Fruit fly (Drosophila melanogaster): ENCODE measurements around the gene CG17202.

The CG17202 gene

DNA sequence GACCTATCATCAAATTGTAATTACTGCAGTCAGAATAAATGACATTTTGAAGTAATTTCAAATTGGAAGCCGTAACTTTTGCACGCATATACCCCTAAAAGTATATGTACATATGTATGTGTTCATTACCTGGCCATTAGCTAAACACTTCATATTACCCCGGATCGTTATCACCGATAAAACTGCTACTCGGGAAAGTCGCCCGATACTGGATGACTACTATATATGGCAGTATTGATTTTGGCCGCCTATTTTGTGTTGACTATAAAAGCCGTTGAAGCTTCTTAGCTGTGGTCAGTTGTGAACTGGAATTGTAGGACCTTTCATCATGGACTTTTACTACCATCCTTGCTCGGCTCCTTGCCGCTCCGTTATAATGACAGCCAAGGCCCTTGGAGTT, 42.9 kb upstream of the CG17202 start, which contains the start of gene GstD8:
GstD8 (plus strand) TSS at position 301 of the 400 bp plus-strand sequence.
- no peak for TF ChIP-seq cyc (GFP tag; optimal IDR thresholded peaks at IDR 0.05)
- TF ChIP-seq CG10669 (GFP tag; optimal IDR thresholded peaks at IDR 0.05), result no peak
- TF ChIP-seq Sox15 (GFP tag; optimal IDR thresholded peaks at IDR 0.05), result no peak
- TF ChIP-seq pdm3 (GFP tag; optimal IDR thresholded peaks at IDR 0.05), result no peak
- TF ChIP-seq CG3032 (tag; optimal IDR thresholded peaks at IDR 0.05), result no peak
- no peak for TF ChIP-seq CG7368 (GFP tag; optimal IDR thresholded peaks at IDR 0.05)
- TF ChIP-seq vri (GFP tag; optimal IDR thresholded peaks at IDR 0.05), result no peak
- no peak for TF ChIP-seq CG8319 (GFP tag; optimal IDR thresholded peaks at IDR 0.05)
- no peak for TF ChIP-seq CG10631 (GFP tag; optimal IDR thresholded peaks at IDR 0.05)
- TF ChIP-seq svp (GFP tag), result no peak
- TF ChIP-seq CG8632 (GFP tag; optimal IDR thresholded peaks at IDR 0.05), result no peak
- no peak for TF ChIP-seq net (GFP tag; optimal IDR thresholded peaks at IDR 0.05)
- TF ChIP-seq CG34406 (GFP tag; optimal IDR thresholded peaks at IDR 0.05), result no peak
- no peak for TF ChIP-seq CG4318 (GFP tag; optimal IDR thresholded peaks at IDR 0.05)
- TF ChIP-seq Ets21C (GFP tag; optimal IDR thresholded peaks at IDR 0.05), result no peak
- no peak for TF ChIP-seq ss (GFP tag; optimal IDR thresholded peaks at IDR 0.05)
- no peak for TF ChIP-seq CG8119 (GFP tag; IDR thresholded peaks at IDR 0.05)
- no peak for TF ChIP-seq dac (GFP tag; optimal IDR thresholded peaks at IDR 0.05)

DNA sequence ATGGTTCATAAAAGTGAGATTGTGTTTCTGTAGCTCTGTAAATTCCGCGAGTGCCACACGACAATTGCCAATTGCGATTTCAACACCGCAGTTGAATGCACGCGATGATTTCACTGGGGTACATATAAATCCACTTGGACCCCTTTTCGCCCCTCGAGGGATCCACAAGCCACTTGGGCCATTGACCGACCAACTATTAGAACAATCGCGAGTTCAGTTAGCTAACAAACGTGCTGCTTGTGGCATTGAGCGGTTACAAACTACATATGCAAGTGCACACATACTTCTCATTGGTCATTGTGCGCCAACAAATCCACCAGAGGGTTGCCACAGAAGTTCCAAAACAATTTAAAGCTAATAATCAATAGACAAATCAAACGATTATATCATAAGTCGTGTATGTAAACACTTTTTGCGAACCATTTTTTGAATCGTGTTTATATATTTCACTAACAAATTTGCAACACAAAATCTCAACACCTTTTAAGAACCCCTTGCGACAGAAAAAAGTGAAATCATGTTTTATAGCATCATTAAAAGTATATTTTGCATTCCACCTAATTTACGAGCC, 41.4 kb upstream of the CG17202 start:
- TF ChIP-seq Gug (GFP tag; IDR thresholded peaks at IDR 0.05) (0 out of 2 replicates have a peak, but pooled peaks have one; percentile 38), Smox (GFP tag; optimal IDR thresholded peaks at IDR 0.05) (no peak), CG15336 (GFP tag; IDR thresholded peaks at IDR 0.05) (peak; percentile 74), CG6163 (GFP tag; IDR thresholded peaks at IDR 0.05) (peak; percentile 77), dac (GFP tag; optimal IDR thresholded peaks at IDR 0.05) (peak; percentile 23), Hr4 (GFP tag; optimal IDR thresholded peaks at IDR 0.05) (peak; percentile 54), CG8319 (GFP tag; optimal IDR thresholded peaks at IDR 0.05) (no peak), Lpt (GFP tag; optimal IDR thresholded peaks at IDR 0.05) (peak; percentile 45), Ets96B (tag; optimal IDR thresholded peaks at IDR 0.05) (no peak), CG9139 (GFP tag; optimal IDR thresholded peaks at IDR 0.05) (no peak), Sox14 (GFP tag; optimal IDR thresholded peaks at IDR 0.05) (peak; percentile 0), CG32006 (GFP tag; optimal IDR thresholded peaks at IDR 0.05) (peak; percentile 78), CG4318 (GFP tag; optimal IDR thresholded peaks at IDR 0.05) (peak; percentile 54), eg (GFP tag; IDR thresholded peaks at IDR 0.05) (peak; percentile 54), achi (GFP tag; optimal IDR thresholded peaks at IDR 0.05) (peak; percentile 27), Eip75B (GFP tag; optimal IDR thresholded peaks at IDR 0.05) (no peak), CG6276 (GFP tag; optimal IDR thresholded peaks at IDR 0.05) (peak; percentile 44), net (GFP tag; optimal IDR thresholded peaks at IDR 0.05) (peak; percentile 3), CG11294 (GFP tag; IDR thresholded peaks at IDR 0.05) (peak; percentile 31; the same call in 1 of the 2 replicates), pdm3 (GFP tag; optimal IDR thresholded peaks at IDR 0.05) (peak; percentile 34), Eip78C (GFP tag) (peak; percentile 60), CG8119 (GFP tag; IDR thresholded peaks at IDR 0.05) (peak; percentile 66), CG6808 (GFP tag; optimal IDR thresholded peaks at IDR 0.05) (no peak), svp (GFP tag) (peak; percentile 70)

DNA sequence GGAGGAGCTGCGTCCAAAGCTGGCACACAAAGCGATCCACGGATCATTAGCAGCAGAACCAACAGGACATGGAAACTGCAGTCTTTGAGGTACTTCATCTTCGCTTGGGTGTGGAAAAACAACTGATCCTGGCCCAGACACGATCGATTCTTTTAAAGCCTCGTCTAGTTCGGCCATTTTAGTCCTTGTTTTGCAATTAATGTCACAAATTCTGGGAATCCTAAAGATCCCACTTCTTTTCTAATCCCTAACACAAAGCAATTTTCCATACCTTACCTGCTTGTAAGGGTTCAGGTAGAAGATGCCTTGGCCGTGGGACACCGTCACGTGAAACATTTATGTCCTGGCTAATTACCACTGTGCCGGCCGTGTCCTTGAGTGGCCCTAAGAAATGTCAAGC, 40.0 kb upstream of the CG17202 start, which contains the start of gene CG10035:
CG10035 (minus strand) TSS at position 129 of the 400 bp plus-strand sequence.
- TF ChIP-seq CG7368 (GFP tag; optimal IDR thresholded peaks at IDR 0.05), result no peak
- TF ChIP-seq Eip78C (GFP tag), result no peak
- TF ChIP-seq Smox (GFP tag; optimal IDR thresholded peaks at IDR 0.05), result no peak
- no peak for TF ChIP-seq Sox102F (GFP tag; optimal IDR thresholded peaks at IDR 0.05)
- TF ChIP-seq Met (GFP tag; optimal IDR thresholded peaks at IDR 0.05), result no peak
- no peak for TF ChIP-seq Sox15 (GFP tag; optimal IDR thresholded peaks at IDR 0.05)
- TF ChIP-seq lz (GFP tag; optimal IDR thresholded peaks at IDR 0.05), result no peak
- no peak for TF ChIP-seq fd59A (GFP tag; optimal IDR thresholded peaks at IDR 0.05)
- no peak for TF ChIP-seq Ets96B (tag; optimal IDR thresholded peaks at IDR 0.05)
- no peak for TF ChIP-seq dsx (GFP tag; optimal IDR thresholded peaks at IDR 0.05; ENCODE audit: poor library complexity, severe bottlenecking)
- TF ChIP-seq vri (GFP tag; optimal IDR thresholded peaks at IDR 0.05), result no peak
- no peak for TF ChIP-seq CG11902 (GFP tag; optimal IDR thresholded peaks at IDR 0.05)
- no peak for TF ChIP-seq Sox14 (GFP tag; optimal IDR thresholded peaks at IDR 0.05)
- no peak for TF ChIP-seq CG16779 (tag; optimal IDR thresholded peaks at IDR 0.05)

All from whole organism, prepupa.